Worm (Caenorhabditis elegans): ENCODE measurements around the gene fbxb-81.

ce11 chrIII:188426-188888, 47.4 kb upstream of the fbxb-81 start, which contains the start of gene ubc-20:
- TF ChIP-seq ama-1 (optimal IDR thresholded peaks at IDR 0.05) (no peak), fkh-10 (GFP tag; optimal IDR thresholded peaks at IDR 0.05) (no peak), pha-4 (tag; optimal IDR thresholded peaks at IDR 0.05) (no peak), hlh-6 (tag; optimal IDR thresholded peaks at IDR 0.05) (no peak), rnt-1 (tag; optimal IDR thresholded peaks at IDR 0.05) (no peak), tbx-7 (tag; optimal IDR thresholded peaks at IDR 0.05) (no peak), tbx-2 (tag; optimal IDR thresholded peaks at IDR 0.05) (no peak), hlh-30 (tag; optimal IDR thresholded peaks at IDR 0.05; ENCODE audit: insufficient read depth) (no peak), gmeb-2 (tag; optimal IDR thresholded peaks at IDR 0.05) (no peak), nhr-11 (tag; optimal IDR thresholded peaks at IDR 0.05) (no peak)

Data from whole organism, late embryonic.